ENCODE assay signal across 7 worm cellular contexts in the genomic region with DNA sequence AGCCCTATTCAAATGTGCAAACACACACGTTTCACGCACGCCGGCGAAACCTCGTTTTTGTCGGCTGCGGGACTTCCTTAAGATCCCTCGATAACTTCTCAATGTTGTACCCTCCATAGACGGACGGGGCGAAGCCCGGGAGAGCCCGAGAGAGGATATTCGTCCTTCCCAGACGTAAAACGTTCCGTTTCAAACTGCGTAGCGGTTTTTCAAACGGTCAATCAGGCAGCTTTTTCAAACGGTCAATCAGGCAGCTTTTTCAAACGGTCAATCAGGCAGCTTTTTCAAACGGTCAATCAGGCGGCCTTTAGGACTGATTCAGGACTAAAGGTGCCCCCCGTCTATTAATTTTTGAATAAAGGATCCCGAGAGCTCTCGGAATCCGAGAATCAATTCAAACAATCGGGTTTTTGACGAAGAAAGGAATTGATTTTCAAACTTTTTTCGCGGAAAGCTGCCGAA.
TF ChIP-seq lines count a peak whose summit lies in the region.

No protein-coding gene starts in this region.

TF ChIP-seq in whole organism, L1 larva, 84 proteins besides CTCF, POLR2A, EP300 and RAD21 (continues in another document):
- TF ChIP-seq alr-1 (tag; optimal IDR thresholded peaks at IDR 0.05; lab: Kevin White, UChicago; ENCODE audit: borderline replicate concordance) (no peak), ceh-63 (GFP tag; optimal IDR thresholded peaks at IDR 0.05; lab: Kevin White, UChicago) (no peak), unc-62 (GFP tag; optimal IDR thresholded peaks at IDR 0.05; lab: Kevin White, UChicago) (no peak), nhr-237 (tag; optimal IDR thresholded peaks at IDR 0.05; lab: Kevin White, UChicago) (no peak), C16A3.4 (tag; optimal IDR thresholded peaks at IDR 0.05; lab: Kevin White, UChicago) (no peak), lin-14 (GFP tag; optimal IDR thresholded peaks at IDR 0.05; lab: Kevin White, UChicago) (no peak), pax-3 (tag; optimal IDR thresholded peaks at IDR 0.05; lab: Kevin White, UChicago) (no peak), mep-1 (tag; optimal IDR thresholded peaks at IDR 0.05; lab: Kevin White, UChicago) (no peak), hlh-4 (tag; optimal IDR thresholded peaks at IDR 0.05; lab: Kevin White, UChicago) (no peak), lin-35 (GFP tag; optimal IDR thresholded peaks at IDR 0.05; lab: Kevin White, UChicago) (peak in 1 of 2 experiments; percentile 6), efl-1 (optimal IDR thresholded peaks at IDR 0.05; lab: Kevin White, UChicago) (peak; percentile 45 to 57), efl-1 (GFP tag; optimal IDR thresholded peaks at IDR 0.05 in 1 of 2; lab: Kevin White, UChicago) (peak; percentile 28 to 94)

TF ChIP-seq in whole organism, L2 larva, 48 proteins besides CTCF, POLR2A, EP300 and RAD21:
- TF ChIP-seq lsy-2 (tag; optimal IDR thresholded peaks at IDR 0.05; lab: Kevin White, UChicago): peak in 1 of 2 experiments; percentile 9
- TF ChIP-seq unc-55 (GFP tag; optimal IDR thresholded peaks at IDR 0.05; lab: Kevin White, UChicago): peak; percentile 21
- TF ChIP-seq lin-13 (GFP tag; optimal IDR thresholded peaks at IDR 0.05; lab: Kevin White, UChicago): no peak
- TF ChIP-seq mdl-1 (tag; optimal IDR thresholded peaks at IDR 0.05; lab: Kevin White, UChicago): no peak
- peak; percentile 65 for TF ChIP-seq ama-1 (optimal IDR thresholded peaks at IDR 0.05; lab: Kevin White, UChicago)
- TF ChIP-seq mbf-1 (tag; optimal IDR thresholded peaks at IDR 0.05; lab: Kevin White, UChicago): no peak
- no peak for TF ChIP-seq dmd-4 (tag; optimal IDR thresholded peaks at IDR 0.05; lab: Kevin White, UChicago)
- TF ChIP-seq nhr-129 (tag; optimal IDR thresholded peaks at IDR 0.05; lab: Kevin White, UChicago): no peak
- peak; percentile 92 for TF ChIP-seq snpc-4 (tag; optimal IDR thresholded peaks at IDR 0.05; lab: Kevin White, UChicago)
TF ChIP-seq in whole organism, L2 larva: peak in this region for 4.

TF ChIP-seq in whole organism, L3 larva, 47 proteins besides CTCF, POLR2A, EP300 and RAD21:
- TF ChIP-seq zag-1 (tag; optimal IDR thresholded peaks at IDR 0.05; lab: Kevin White, UChicago) (no peak), nhr-23 (tag; optimal IDR thresholded peaks at IDR 0.05; lab: Kevin White, UChicago) (no peak), lsy-12 (tag; optimal IDR thresholded peaks at IDR 0.05; lab: Kevin White, UChicago) (no peak), ama-1 (optimal IDR thresholded peaks at IDR 0.05; lab: Kevin White, UChicago) (peak; percentile 92), elt-2 (tag; optimal IDR thresholded peaks at IDR 0.05; lab: Kevin White, UChicago) (peak; percentile 3), nhr-28 (tag; optimal IDR thresholded peaks at IDR 0.05; lab: Kevin White, UChicago) (no peak), fkh-2 (tag; optimal IDR thresholded peaks at IDR 0.05; lab: Kevin White, UChicago) (no peak), pqm-1 (tag; optimal IDR thresholded peaks at IDR 0.05; lab: Kevin White, UChicago) (peak; percentile 25), snpc-4 (tag; optimal IDR thresholded peaks at IDR 0.05; lab: Kevin White, UChicago) (peak; percentile 94)
TF ChIP-seq in whole organism, L3 larva: peak in this region for 4.

TF ChIP-seq in whole organism, L4 larva, 104 proteins besides CTCF, POLR2A, EP300 and RAD21 (continues in another document):
- TF ChIP-seq arid-1 (GFP tag; conservative IDR thresholded peaks at IDR 0.05; lab: Robert Waterston, UW): peak; percentile 76
- 0 out of 2 replicates have a peak, but pooled peaks have one; percentile 69 for TF ChIP-seq lim-7 (GFP tag; IDR thresholded peaks at IDR 0.05; lab: Robert Waterston, UW)
- peak; percentile 85 for TF ChIP-seq T26A8.4 (GFP tag; IDR thresholded peaks at IDR 0.05; lab: Robert Waterston, UW)
- no peak for TF ChIP-seq pqm-1 (tag; optimal IDR thresholded peaks at IDR 0.05; lab: Kevin White, UChicago)
- no peak for TF ChIP-seq daf-8 (GFP tag; IDR thresholded peaks at IDR 0.05; lab: Robert Waterston, UW)
- TF ChIP-seq F49E8.2 (tag; optimal IDR thresholded peaks at IDR 0.05; lab: Kevin White, UChicago; ENCODE audit: borderline replicate concordance): peak; percentile 94
- no peak for TF ChIP-seq dmd-6 (GFP tag; IDR thresholded peaks at IDR 0.05; lab: Robert Waterston, UW)
- no peak for TF ChIP-seq ZK546.5 (tag; optimal IDR thresholded peaks at IDR 0.05; lab: Kevin White, UChicago)
- TF ChIP-seq zfp-2 (tag; optimal IDR thresholded peaks at IDR 0.05; lab: Kevin White, UChicago): no peak
- TF ChIP-seq unc-39 (tag; optimal IDR thresholded peaks at IDR 0.05; lab: Kevin White, UChicago): no peak
- TF ChIP-seq attf-4 (tag; optimal IDR thresholded peaks at IDR 0.05; lab: Kevin White, UChicago): no peak
- TF ChIP-seq nhr-28 (tag; optimal IDR thresholded peaks at IDR 0.05; lab: Kevin White, UChicago): no peak
- TF ChIP-seq egl-27 (tag; optimal IDR thresholded peaks at IDR 0.05; lab: Kevin White, UChicago): no peak
- no peak for TF ChIP-seq daf-16 (GFP tag; optimal IDR thresholded peaks at IDR 0.05; lab: Kevin White, UChicago)
- TF ChIP-seq daf-16 (tag; optimal IDR thresholded peaks at IDR 0.05; lab: Kevin White, UChicago): peak; percentile 30

TF ChIP-seq in whole organism, early embryonic, 17 proteins besides CTCF, POLR2A, EP300 and RAD21:
- TF ChIP-seq ceh-36 (tag; optimal IDR thresholded peaks at IDR 0.05; lab: Kevin White, UChicago) (peak; percentile 17), hmg-4 (GFP tag; optimal IDR thresholded peaks at IDR 0.05; lab: Kevin White, UChicago) (peak; percentile 45), scrt-1 (GFP tag; IDR thresholded peaks at IDR 0.05; lab: Robert Waterston, UW) (0 out of 2 replicates have a peak, but pooled peaks have one; percentile 44), sea-1 (GFP tag; conservative IDR thresholded peaks at IDR 0.05; lab: Robert Waterston, UW) (0 out of 2 replicates have a peak, but pooled peaks have one; percentile 36), aly-1 (tag; optimal IDR thresholded peaks at IDR 0.05; lab: Kevin White, UChicago) (no peak), pes-1 (GFP tag; IDR thresholded peaks at IDR 0.05; lab: Robert Waterston, UW) (no peak), ama-1 (optimal IDR thresholded peaks at IDR 0.05; lab: Kevin White, UChicago) (peak; percentile 84)
TF ChIP-seq in whole organism, early embryonic: peak in this region for 5.

TF ChIP-seq in whole organism, midembryonic, 9 proteins besides CTCF, POLR2A, EP300 and RAD21:
- TF ChIP-seq flt-1 (GFP tag; IDR thresholded peaks at IDR 0.05; lab: Robert Waterston, UW) (peak; percentile 52; the same call in 1 of the 2 replicates), ref-1 (GFP tag; conservative IDR thresholded peaks at IDR 0.05; lab: Robert Waterston, UW) (no peak)
TF ChIP-seq in whole organism, midembryonic: peak in this region for 1.

TF ChIP-seq in whole organism, young adult, 124 proteins besides CTCF, POLR2A, EP300 and RAD21 (continues in another document):
- TF ChIP-seq pha-4 (tag; optimal IDR thresholded peaks at IDR 0.05; lab: Kevin White, UChicago) (no peak), lsl-1 (GFP tag; optimal IDR thresholded peaks at IDR 0.05; lab: Kevin White, UChicago) (peak; percentile 85), ceh-58 (GFP tag; IDR thresholded peaks at IDR 0.05; lab: Robert Waterston, UW) (0 out of 2 replicates have a peak, but pooled peaks have one; percentile 52), Y95B8A.8 (GFP tag; IDR thresholded peaks at IDR 0.05; lab: Robert Waterston, UW) (peak; percentile 87), dox-1 (GFP tag; IDR thresholded peaks at IDR 0.05; lab: Robert Waterston, UW) (peak; percentile 97), hsf-1 (GFP tag; IDR thresholded peaks at IDR 0.05; lab: Robert Waterston, UW) (peak; percentile 80), atf-7 (tag; optimal IDR thresholded peaks at IDR 0.05; lab: Kevin White, UChicago) (no peak), ztf-6 (GFP tag; IDR thresholded peaks at IDR 0.05; lab: Robert Waterston, UW) (no peak), nhr-179 (tag; optimal IDR thresholded peaks at IDR 0.05; lab: Kevin White, UChicago) (no peak), cebp-1 (GFP tag; IDR thresholded peaks at IDR 0.05; lab: Robert Waterston, UW) (no peak), cebp-1 (tag; optimal IDR thresholded peaks at IDR 0.05; lab: Kevin White, UChicago) (peak; percentile 59), mel-28 (tag; optimal IDR thresholded peaks at IDR 0.05; lab: Kevin White, UChicago; ENCODE audit: borderline replicate concordance) (peak; percentile 11), sea-2 (GFP tag; IDR thresholded peaks at IDR 0.05; lab: Robert Waterston, UW) (no peak), F52B5.7 (tag; optimal IDR thresholded peaks at IDR 0.05; lab: Kevin White, UChicago) (peak; percentile 90), F39B2.1 (GFP tag; IDR thresholded peaks at IDR 0.05; lab: Robert Waterston, UW) (no peak), snpc-3.4 (tag; optimal IDR thresholded peaks at IDR 0.05; lab: Kevin White, UChicago) (peak; percentile 98), D2030.7 (GFP tag; IDR thresholded peaks at IDR 0.05; lab: Robert Waterston, UW) (peak; percentile 100), ztf-26 (tag; optimal IDR thresholded peaks at IDR 0.05; lab: Kevin White, UChicago) (no peak), attf-6 (GFP tag; IDR thresholded peaks at IDR 0.05; lab: Robert Waterston, UW) (peak; percentile 96), aptf-3 (GFP tag; IDR thresholded peaks at IDR 0.05; lab: Robert Waterston, UW) (peak; percentile 87; the same call in 1 of the 2 replicates), bed-2 (GFP tag; IDR thresholded peaks at IDR 0.05; lab: Robert Waterston, UW) (no peak), F37B4.10 (GFP tag; IDR thresholded peaks at IDR 0.05; lab: Robert Waterston, UW) (peak; percentile 85; the same call in 1 of the 2 replicates), repo-1 (tag; optimal IDR thresholded peaks at IDR 0.05; lab: Kevin White, UChicago) (peak; percentile 69), K11D2.4 (GFP tag; IDR thresholded peaks at IDR 0.05; lab: Robert Waterston, UW) (no peak), F10E7.11 (tag; optimal IDR thresholded peaks at IDR 0.05; lab: Kevin White, UChicago) (no peak), tbx-9 (tag; optimal IDR thresholded peaks at IDR 0.05; lab: Kevin White, UChicago; ENCODE audit: borderline replicate concordance) (peak; percentile 10), nfyb-1 (GFP tag; IDR thresholded peaks at IDR 0.05; lab: Robert Waterston, UW) (no peak; the same call in none of the 2 replicates), ceh-100 (GFP tag; IDR thresholded peaks at IDR 0.05; lab: Robert Waterston, UW) (peak; percentile 72), sdz-38 (tag; optimal IDR thresholded peaks at IDR 0.05; lab: Kevin White, UChicago) (no peak), Y56A3A.18 (GFP tag; IDR thresholded peaks at IDR 0.05; lab: Robert Waterston, UW) (no peak; the same call in 1 of the 2 replicates), madf-3 (GFP tag; IDR thresholded peaks at IDR 0.05; lab: Robert Waterston, UW) (peak; percentile 89), lin-54 (GFP tag; optimal IDR thresholded peaks at IDR 0.05; lab: Kevin White, UChicago) (peak; percentile 89), somi-1 (GFP tag; optimal IDR thresholded peaks at IDR 0.05; lab: Kevin White, UChicago) (peak; percentile 50), lin-35 (GFP tag; optimal IDR thresholded peaks at IDR 0.05; lab: Kevin White, UChicago) (no peak), K12H6.12 (tag; optimal IDR thresholded peaks at IDR 0.05; lab: Kevin White, UChicago) (peak; percentile 37)
